Worm (Caenorhabditis elegans): ENCODE measurements around the gene dmd-7.
A peak's percentile ranks its signal among the peaks of the same experiment; 100 is the strongest.

DNA sequence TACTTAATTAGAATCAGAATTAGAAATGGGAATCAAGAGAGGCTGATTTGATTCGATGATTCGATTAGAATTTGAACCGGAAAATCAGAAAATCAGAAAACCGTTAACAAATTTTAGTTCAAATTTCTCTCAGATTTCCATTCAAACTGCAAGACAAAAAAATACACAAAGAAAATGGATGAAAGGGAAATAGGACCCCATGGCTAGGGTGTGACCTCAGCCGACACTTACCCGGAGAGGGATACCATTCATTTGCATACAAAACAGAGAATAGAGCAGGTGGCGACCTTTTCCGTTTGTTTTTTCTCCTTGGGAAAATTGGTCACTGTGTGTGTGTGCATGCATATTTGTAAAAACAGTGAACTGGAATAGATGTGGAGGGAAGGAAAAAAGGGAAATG lies 12.8 kb upstream of the dmd-7 start:
- TF ChIP-seq unc-39 (tag; optimal IDR thresholded peaks at IDR 0.05) (no peak), elt-1 (tag; optimal IDR thresholded peaks at IDR 0.05; ENCODE audit: borderline replicate concordance, insufficient read depth) (no peak), mab-5 (tag; optimal IDR thresholded peaks at IDR 0.05) (no peak), zip-8 (tag; optimal IDR thresholded peaks at IDR 0.05) (no peak), sptf-1 (tag; optimal IDR thresholded peaks at IDR 0.05) (no peak), blmp-1 (tag; optimal IDR thresholded peaks at IDR 0.05) (no peak), ztf-11 (tag; optimal IDR thresholded peaks at IDR 0.05) (no peak), lin-13 (tag; optimal IDR thresholded peaks at IDR 0.05) (no peak), nhr-12 (tag; optimal IDR thresholded peaks at IDR 0.05) (no peak), ces-1 (GFP tag; optimal IDR thresholded peaks at IDR 0.05) (peak; percentile 46), pha-4 (tag; optimal IDR thresholded peaks at IDR 0.05) (no peak), bed-3 (GFP tag; optimal IDR thresholded peaks at IDR 0.05) (no peak), nhr-76 (tag; optimal IDR thresholded peaks at IDR 0.05) (no peak), M03D4.4 (tag; optimal IDR thresholded peaks at IDR 0.05) (no peak)
